Worm (Caenorhabditis elegans): ENCODE measurements around the gene exos-9.

DNA sequence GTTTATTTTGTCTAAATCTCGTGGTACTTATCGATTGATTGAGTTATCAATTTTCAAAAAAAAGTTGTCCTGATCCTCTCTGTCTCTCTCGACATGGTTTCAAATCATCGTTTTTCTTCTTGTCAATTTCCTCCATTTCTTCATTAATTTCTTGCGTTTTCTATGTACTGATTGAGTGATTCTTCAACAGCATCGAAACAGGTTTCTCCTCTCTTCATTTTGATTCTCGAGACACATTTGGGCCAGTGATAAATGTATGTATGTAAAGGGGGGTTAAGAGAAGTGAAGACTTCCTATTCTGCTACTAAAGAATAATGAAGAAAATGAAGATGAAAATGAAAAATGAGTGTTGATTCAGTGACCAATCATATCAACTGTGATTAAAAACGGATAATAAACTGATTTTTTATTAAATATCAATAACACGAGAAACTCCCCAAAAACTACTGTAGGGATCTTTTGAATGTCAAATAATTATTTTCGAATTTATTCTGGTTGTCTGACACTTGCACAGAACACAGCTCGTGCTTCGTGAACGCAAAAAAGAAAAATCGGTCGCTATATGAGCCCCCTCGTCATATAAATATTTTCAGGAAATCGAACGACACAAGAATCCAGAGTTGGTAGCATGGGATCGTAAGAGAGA, 5.4 kb upstream of the exos-9 start:
- TF ChIP-seq ceh-82 (tag; optimal IDR thresholded peaks at IDR 0.05) (no peak), nhr-11 (tag; optimal IDR thresholded peaks at IDR 0.05) (no peak), dmd-9 (GFP tag; IDR thresholded peaks at IDR 0.05) (no peak), lin-13 (GFP tag; optimal IDR thresholded peaks at IDR 0.05) (no peak), skn-1 (tag; optimal IDR thresholded peaks at IDR 0.05) (no peak), nhr-6 (tag; optimal IDR thresholded peaks at IDR 0.05) (no peak), tag-97 (GFP tag; IDR thresholded peaks at IDR 0.05) (no peak), ceh-28 (tag; optimal IDR thresholded peaks at IDR 0.05) (no peak), snpc-4 (tag; optimal IDR thresholded peaks at IDR 0.05) (no peak), F26F4.8 (GFP tag; conservative IDR thresholded peaks at IDR 0.05) (no peak), hlh-30 (tag; optimal IDR thresholded peaks at IDR 0.05; ENCODE audit: insufficient read depth) (peak; percentile 17), madf-9 (GFP tag; conservative IDR thresholded peaks at IDR 0.05) (no peak)

Data from whole organism, L4 larva.